Worm (Caenorhabditis elegans): ENCODE results near the gene ZK218.11.

The ZK218.11 gene

ce11 chrV:17059987-17060386, 48.2 kb downstream of the ZK218.11 start, which contains the start of gene sri-66:
Gene sri-66 (plus strand): TSS chrV:17060287.
- TF ChIP-seq egl-13 (tag; optimal IDR thresholded peaks at IDR 0.05) (no peak), ces-1 (GFP tag; optimal IDR thresholded peaks at IDR 0.05) (no peak), dsc-1 (tag; optimal IDR thresholded peaks at IDR 0.05) (no peak), lsy-2 (tag; optimal IDR thresholded peaks at IDR 0.05) (no peak), nhr-12 (tag; optimal IDR thresholded peaks at IDR 0.05) (no peak), mep-1 (tag; optimal IDR thresholded peaks at IDR 0.05) (no peak), sptf-1 (tag; optimal IDR thresholded peaks at IDR 0.05) (no peak), sox-4 (tag; optimal IDR thresholded peaks at IDR 0.05) (no peak), nhr-77 (tag; optimal IDR thresholded peaks at IDR 0.05) (no peak), xbp-1 (tag; optimal IDR thresholded peaks at IDR 0.05) (no peak), fkh-4 (tag; optimal IDR thresholded peaks at IDR 0.05; ENCODE audit: borderline replicate concordance) (no peak), F16B12.6 (tag; optimal IDR thresholded peaks at IDR 0.05) (no peak), nhr-28 (tag; optimal IDR thresholded peaks at IDR 0.05) (no peak), efl-1 (optimal IDR thresholded peaks at IDR 0.05) (no peak), efl-1 (GFP tag; optimal IDR thresholded peaks at IDR 0.05 in 1 of 2) (no peak), ceh-82 (tag; optimal IDR thresholded peaks at IDR 0.05) (no peak), swsn-7 (tag; optimal IDR thresholded peaks at IDR 0.05) (no peak), unc-30 (tag; optimal IDR thresholded peaks at IDR 0.05) (no peak), elt-2 (tag; optimal IDR thresholded peaks at IDR 0.05) (no peak), fos-1 (tag; optimal IDR thresholded peaks at IDR 0.05) (no peak), lin-35 (GFP tag; optimal IDR thresholded peaks at IDR 0.05) (no peak)
